Worm (Caenorhabditis elegans) whole organism, mixed stage, embryonic: ENCODE results near the gene F40G9.17.
A peak's percentile ranks its signal among the peaks of the same experiment; 100 is the strongest.

Experiments used
- M03D4.4 ChIP-seq: sonication (generic microtip); optimal IDR thresholded peaks from 2 replicates; lab custom pipeline; 2017; ENCODE audit warnings: mild to moderate bottlenecking, missing genetic modification characterization, missing compliant biosample characterization
- bed-3 ChIP-seq: fragments of 200-800 bp; sonication (Bioruptor generic); optimal IDR thresholded peaks from 3 replicates; lab custom pipeline; 2018; ENCODE audit warnings: mild to moderate bottlenecking, missing genetic modification characterization, moderate library complexity, missing compliant biosample characterization
- blmp-1 ChIP-seq: fragments of 150-350 bp; optimal IDR thresholded peaks from 2 replicates; lab custom pipeline; 2014; ENCODE audit warnings: missing biosample characterization, missing genetic modification characterization
- ceh-39 ChIP-seq: fragments of 150-350 bp; optimal IDR thresholded peaks from 2 replicates; lab custom pipeline; 2014; ENCODE audit warnings: missing biosample characterization, missing genetic modification characterization
- ceh-43 ChIP-seq: fragments of 200-800 bp; sonication (Bioruptor generic); optimal IDR thresholded peaks from 2 replicates; lab custom pipeline; 2018; ENCODE audit warnings: mild to moderate bottlenecking, missing genetic modification characterization, moderate library complexity, missing compliant biosample characterization
- ceh-83 ChIP-seq: fragments of 200-800 bp; sonication (Bioruptor generic); optimal IDR thresholded peaks from 2 replicates; lab custom pipeline; 2018; ENCODE audit warnings: mild to moderate bottlenecking, missing genetic modification characterization, missing compliant biosample characterization
- ces-1 ChIP-seq: fragments of 150-350 bp; optimal IDR thresholded peaks from 2 replicates; lab custom pipeline; 2014; ENCODE audit warnings: missing biosample characterization, missing genetic modification reagents, missing genetic modification characterization
- cnd-1 ChIP-seq: fragments of 200-800 bp; sonication (Bioruptor generic); optimal IDR thresholded peaks from 2 replicates; lab custom pipeline; 2018; ENCODE audit warnings: mild to moderate bottlenecking, missing genetic modification characterization, missing compliant biosample characterization
- drap-1 ChIP-seq: fragments of 200-800 bp; sonication (Bioruptor generic); optimal IDR thresholded peaks from 3 replicates; lab custom pipeline; 2018; ENCODE audit warnings: mild to moderate bottlenecking, missing genetic modification characterization, missing compliant biosample characterization
- elt-1 ChIP-seq: sonication (generic microtip); optimal IDR thresholded peaks from 2 replicates; lab custom pipeline; 2017; ENCODE audit warnings: missing genetic modification characterization, mild to moderate bottlenecking, missing compliant biosample characterization, antibody characterized with exemption, moderate library complexity, borderline replicate concordance; ENCODE audit not compliant: insufficient read depth
- elt-3 ChIP-seq: fragments of 150-350 bp; optimal IDR thresholded peaks from 2 replicates; lab custom pipeline; 2014; ENCODE audit warnings: missing biosample characterization, missing genetic modification characterization
- flh-1 ChIP-seq: fragments of 200-800 bp; sonication (Bioruptor generic); optimal IDR thresholded peaks from 2 replicates; lab custom pipeline; 2018; ENCODE audit warnings: mild to moderate bottlenecking, missing genetic modification characterization, moderate library complexity, missing compliant biosample characterization
- ham-2 ChIP-seq: fragments of 200-800 bp; sonication (Bioruptor generic); optimal IDR thresholded peaks from 2 replicates; lab custom pipeline; 2018; ENCODE audit warnings: mild to moderate bottlenecking, missing genetic modification characterization, missing compliant biosample characterization
- hlh-1 ChIP-seq: fragments of 150-350 bp; optimal IDR thresholded peaks from 2 replicates; lab custom pipeline; 2014; ENCODE audit warnings: missing biosample characterization, missing genetic modification reagents, missing genetic modification characterization
- lin-13 ChIP-seq: fragments of 150-350 bp; optimal IDR thresholded peaks from 2 replicates; lab custom pipeline; 2014; ENCODE audit warnings: missing biosample characterization, missing genetic modification characterization
- lin-32 ChIP-seq: fragments of 200-800 bp; sonication (Bioruptor generic); optimal IDR thresholded peaks from 2 replicates; lab custom pipeline; 2018; ENCODE audit warnings: mild to moderate bottlenecking, missing genetic modification characterization, missing compliant biosample characterization
- lsy-2 ChIP-seq: fragments of 150-350 bp; optimal IDR thresholded peaks from 2 replicates; lab custom pipeline; 2014; ENCODE audit warnings: missing biosample characterization, missing genetic modification characterization
- mab-5 ChIP-seq: fragments of 150-350 bp; optimal IDR thresholded peaks from 2 replicates; lab custom pipeline; 2014; ENCODE audit warnings: missing biosample characterization, missing genetic modification characterization
- mep-1 ChIP-seq: fragments of 150-350 bp; optimal IDR thresholded peaks from 2 replicates; lab custom pipeline; 2017; ENCODE audit warnings: missing biosample characterization, missing genetic modification reagents, missing genetic modification characterization, inconsistent platforms
- mls-2 ChIP-seq: sonication (generic microtip); optimal IDR thresholded peaks from 2 replicates; lab custom pipeline; 2016; ENCODE audit warnings: mild to moderate bottlenecking, missing genetic modification characterization, moderate library complexity, missing compliant biosample characterization
- nhr-12 ChIP-seq: fragments of 150-350 bp; optimal IDR thresholded peaks from 2 replicates; lab custom pipeline; 2014; ENCODE audit warnings: missing biosample characterization, missing genetic modification characterization
- nhr-2 ChIP-seq: fragments of 150-350 bp; optimal IDR thresholded peaks from 2 replicates; lab custom pipeline; 2014; ENCODE audit warnings: missing biosample characterization, missing genetic modification characterization
- nhr-237 ChIP-seq: fragments of 150-350 bp; optimal IDR thresholded peaks from 2 replicates; lab custom pipeline; 2014; ENCODE audit warnings: missing biosample characterization, missing genetic modification characterization
- nhr-28 ChIP-seq: fragments of 150-350 bp; optimal IDR thresholded peaks from 2 replicates; lab custom pipeline; 2014; ENCODE audit warnings: missing biosample characterization, missing genetic modification characterization
- nhr-76 ChIP-seq: sonication (generic microtip); optimal IDR thresholded peaks from 2 replicates; lab custom pipeline; 2017; ENCODE audit warnings: missing biosample characterization, missing genetic modification characterization
- pha-4 ChIP-seq: fragments of 150-350 bp; optimal IDR thresholded peaks from 2 replicates; lab custom pipeline; 2018; ENCODE audit warnings: missing biosample characterization, missing genetic modification reagents, missing genetic modification characterization
- sem-2 ChIP-seq: fragments of 200-800 bp; sonication (Bioruptor generic); optimal IDR thresholded peaks from 2 replicates; lab custom pipeline; 2018; ENCODE audit warnings: mild to moderate bottlenecking, missing genetic modification characterization, missing compliant biosample characterization
- snpc-4 ChIP-seq: fragments of 150-350 bp; optimal IDR thresholded peaks from 2 replicates; lab custom pipeline; 2014; ENCODE audit warnings: missing biosample characterization, missing genetic modification characterization
- sptf-1 ChIP-seq: sonication (generic microtip); optimal IDR thresholded peaks from 2 replicates; lab custom pipeline; 2017; ENCODE audit warnings: mild to moderate bottlenecking, missing genetic modification characterization, moderate library complexity, missing compliant biosample characterization
- tbx-8 ChIP-seq: fragments of 200-800 bp; sonication (Bioruptor generic); optimal IDR thresholded peaks from 2 replicates; lab custom pipeline; 2018; ENCODE audit warnings: mild to moderate bottlenecking, missing genetic modification characterization, moderate library complexity, missing compliant biosample characterization
- unc-120 ChIP-seq: sonication (generic microtip); optimal IDR thresholded peaks from 2 replicates; lab custom pipeline; 2017; ENCODE audit warnings: missing genetic modification characterization, missing compliant biosample characterization; ENCODE audit not compliant: poor library complexity, severe bottlenecking
- unc-39 ChIP-seq: fragments of 150-350 bp; optimal IDR thresholded peaks from 2 replicates; lab custom pipeline; 2014; ENCODE audit warnings: missing biosample characterization, missing genetic modification characterization
- unc-62 ChIP-seq: fragments of 150-350 bp; optimal IDR thresholded peaks from 2 replicates; lab custom pipeline; 2014; ENCODE audit warnings: missing biosample characterization, missing genetic modification reagents, missing genetic modification characterization
- zip-8 ChIP-seq: fragments of 150-350 bp; optimal IDR thresholded peaks from 2 replicates; lab custom pipeline; 2014; ENCODE audit warnings: missing biosample characterization, missing genetic modification characterization
- ztf-11 ChIP-seq: fragments of 150-350 bp; optimal IDR thresholded peaks from 2 replicates; lab custom pipeline; 2014; ENCODE audit warnings: missing biosample characterization, missing genetic modification characterization

Gene F40G9.17

DNA sequence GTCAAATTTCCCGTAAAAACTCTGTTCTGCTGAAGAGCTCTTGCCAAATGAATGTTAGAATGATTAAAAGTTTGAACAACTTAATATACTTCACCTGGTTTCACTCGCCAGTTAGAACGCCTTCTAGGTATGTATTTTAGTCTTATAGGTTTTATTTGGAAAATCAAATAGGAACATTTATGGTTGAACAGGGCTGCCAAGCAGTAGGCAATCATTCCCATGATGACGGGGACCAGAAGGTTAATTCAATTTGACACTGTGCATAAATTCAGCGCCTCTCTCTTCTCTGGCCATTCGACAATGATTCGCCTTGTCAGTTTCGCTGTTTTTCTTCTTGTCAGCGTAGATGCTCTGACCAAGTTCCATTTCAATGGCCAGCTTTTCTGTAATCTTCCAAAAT, 12.2 kb upstream of the F40G9.17 start, which contains the start of gene F40G9.15:
Gene F40G9.15 (plus strand): TSS at position 301 of the 400 bp plus-strand sequence.
- TF ChIP-seq tbx-8 (GFP tag; lab: Kevin White, UChicago) = no peak
- no peak for TF ChIP-seq lsy-2 (tag; lab: Kevin White, UChicago)
- no peak for TF ChIP-seq M03D4.4 (tag; lab: Kevin White, UChicago)
- TF ChIP-seq sem-2 = no peak
- TF ChIP-seq unc-120 (tag; lab: Kevin White, UChicago) = no peak
- no peak for TF ChIP-seq ham-2 (GFP tag; lab: Kevin White, UChicago)
- no peak for TF ChIP-seq pha-4 (tag; lab: Kevin White, UChicago)
- no peak for TF ChIP-seq unc-62 (GFP tag; lab: Kevin White, UChicago)
- TF ChIP-seq mep-1 (tag; lab: Kevin White, UChicago) = no peak
- no peak for TF ChIP-seq elt-3 (tag; lab: Kevin White, UChicago)
- TF ChIP-seq unc-39 = no peak
- TF ChIP-seq nhr-12 (tag; lab: Kevin White, UChicago) = no peak
- no peak for TF ChIP-seq ceh-39 (tag; lab: Kevin White, UChicago)
- TF ChIP-seq mls-2 (tag; lab: Kevin White, UChicago) = no peak
- TF ChIP-seq sptf-1 (tag; lab: Kevin White, UChicago) = no peak
- TF ChIP-seq elt-1 (tag; lab: Kevin White, UChicago) = no peak

ce11 chrIII:183072-183471, 11.2 kb upstream of the F40G9.17 start:
- TF ChIP-seq cnd-1 (tag; lab: Kevin White, UChicago) (no peak), mab-5 (tag; lab: Kevin White, UChicago) (no peak), sem-2 (no peak), ceh-43 (GFP tag; lab: Kevin White, UChicago) (no peak), unc-39 (no peak)

DNA sequence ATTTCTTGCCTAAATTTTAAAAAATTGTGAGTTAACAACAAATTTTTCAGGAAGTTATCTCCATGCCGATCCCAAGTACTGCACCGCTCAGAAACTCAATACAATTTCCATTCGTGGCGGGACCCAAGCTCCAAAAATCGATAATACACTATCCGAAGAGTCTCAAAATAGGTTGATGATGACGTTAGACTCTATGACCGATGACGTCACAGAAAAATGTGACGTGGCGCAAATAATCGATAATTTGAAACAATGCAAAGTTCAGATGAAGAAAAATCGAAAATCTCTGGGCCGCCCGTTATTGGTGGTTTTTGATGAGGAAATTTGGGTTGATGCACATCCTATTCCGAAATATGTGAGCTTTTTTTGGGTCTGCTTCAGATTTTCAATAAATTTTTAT, 9.9 kb upstream of the F40G9.17 start:
- TF ChIP-seq ceh-83 (no peak), sem-2 (no peak), zip-8 (tag; lab: Kevin White, UChicago) (peak; percentile 83), nhr-76 (no peak), nhr-237 (tag; lab: Kevin White, UChicago) (no peak), ceh-39 (tag; lab: Kevin White, UChicago) (no peak)

ce11 chrIII:187829-188228, 6.4 kb upstream of the F40G9.17 start, which contains the start of gene mxl-2:
mxl-2 (minus strand) TSS chrIII:188131.
- TF ChIP-seq lin-13 (tag; lab: Kevin White, UChicago) = no peak
- no peak for TF ChIP-seq unc-120 (tag; lab: Kevin White, UChicago)
- TF ChIP-seq unc-39 = no peak
- TF ChIP-seq elt-1 (tag; lab: Kevin White, UChicago) = no peak
- no peak for TF ChIP-seq ceh-83
- TF ChIP-seq snpc-4 = no peak
- no peak for TF ChIP-seq unc-62 (GFP tag; lab: Kevin White, UChicago)
- TF ChIP-seq hlh-1 = no peak
- TF ChIP-seq nhr-76 = no peak
- TF ChIP-seq bed-3 = no peak
- no peak for TF ChIP-seq M03D4.4 (tag; lab: Kevin White, UChicago)
- TF ChIP-seq sptf-1 (tag; lab: Kevin White, UChicago) = no peak
- TF ChIP-seq nhr-2 (tag; lab: Kevin White, UChicago) = no peak
- TF ChIP-seq ztf-11 (tag; lab: Kevin White, UChicago) = no peak
- TF ChIP-seq flh-1 (GFP tag; lab: Kevin White, UChicago) = no peak
- TF ChIP-seq ham-2 (GFP tag; lab: Kevin White, UChicago) = no peak

ce11 chrIII:188426-188888, 5.8 kb upstream of the F40G9.17 start, which contains the start of gene ubc-20:
ubc-20 (plus strand) TSS chrIII:188838.
- no peak for TF ChIP-seq unc-120 (tag; lab: Kevin White, UChicago)
- TF ChIP-seq unc-39 = no peak
- TF ChIP-seq nhr-2 (tag; lab: Kevin White, UChicago) = no peak
- no peak for TF ChIP-seq ztf-11 (tag; lab: Kevin White, UChicago)
- peak; percentile 31 for TF ChIP-seq nhr-237 (tag; lab: Kevin White, UChicago)
- no peak for TF ChIP-seq ceh-83
- TF ChIP-seq pha-4 (tag; lab: Kevin White, UChicago) = no peak
- no peak for TF ChIP-seq unc-62 (GFP tag; lab: Kevin White, UChicago)
- TF ChIP-seq elt-3 (tag; lab: Kevin White, UChicago) = no peak
- no peak for TF ChIP-seq M03D4.4 (tag; lab: Kevin White, UChicago)
- no peak for TF ChIP-seq cnd-1 (tag; lab: Kevin White, UChicago)
- no peak for TF ChIP-seq elt-1 (tag; lab: Kevin White, UChicago)
- TF ChIP-seq blmp-1 (tag; lab: Kevin White, UChicago) = no peak
- peak; percentile 2 for TF ChIP-seq ces-1
- TF ChIP-seq tbx-8 (GFP tag; lab: Kevin White, UChicago) = no peak
- TF ChIP-seq nhr-28 = no peak
- TF ChIP-seq sptf-1 (tag; lab: Kevin White, UChicago) = no peak
- peak; percentile 41 for TF ChIP-seq ceh-39 (tag; lab: Kevin White, UChicago)
- no peak for TF ChIP-seq mls-2 (tag; lab: Kevin White, UChicago)
- no peak for TF ChIP-seq mep-1 (tag; lab: Kevin White, UChicago)
- no peak for TF ChIP-seq sem-2
- TF ChIP-seq hlh-1 = no peak
- TF ChIP-seq drap-1 (GFP tag; lab: Kevin White, UChicago) = no peak
- TF ChIP-seq lin-32 (GFP tag; lab: Kevin White, UChicago) = no peak
